3 fruit fly cellular contexts compared by ENCODE assay signal in the genomic region with DNA sequence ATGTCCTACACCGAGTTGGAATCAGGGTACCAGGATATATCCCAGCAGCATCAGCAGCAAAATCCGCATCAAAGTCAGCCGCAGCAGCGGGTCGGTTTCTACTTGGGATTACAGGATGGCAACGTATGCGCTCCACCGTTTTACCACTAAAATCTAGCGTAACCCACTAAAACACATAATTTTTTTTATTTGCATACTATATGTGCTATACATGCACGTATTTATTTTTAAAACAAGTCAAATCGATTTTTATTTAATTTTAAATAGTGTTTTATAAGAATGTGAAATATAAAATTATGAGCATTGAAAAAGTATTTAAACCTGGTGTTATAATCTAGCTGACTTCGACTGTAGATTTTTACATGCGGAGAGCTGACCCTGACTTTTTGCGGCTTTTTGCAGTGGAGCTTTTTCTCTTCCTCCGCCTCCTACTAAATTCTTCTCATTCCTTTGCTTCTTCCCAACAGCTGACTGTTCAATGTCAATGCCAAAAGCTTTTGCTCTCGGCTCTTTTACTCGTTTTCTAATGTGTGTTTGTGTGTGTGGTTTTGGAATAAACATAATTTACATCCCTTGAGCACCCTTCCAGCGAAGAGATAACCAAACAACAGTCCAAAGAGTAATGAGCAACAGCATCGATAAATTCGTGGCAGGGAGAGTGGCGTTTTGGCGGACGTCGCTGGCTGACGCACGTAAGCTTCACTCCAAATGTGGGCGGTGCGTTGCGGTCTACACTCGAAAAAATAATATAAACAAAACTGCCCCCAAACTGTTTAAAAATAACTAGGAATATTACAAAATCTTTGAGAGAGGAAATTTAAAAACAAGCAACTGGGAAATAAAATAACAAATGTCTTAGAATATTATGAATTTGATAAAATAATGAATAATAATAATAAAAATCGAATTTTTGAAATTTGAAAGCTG.
TF ChIP-seq lines count a peak whose summit lies in the region.

No protein-coding gene starts in this region.

TF ChIP-seq in whole organism, embryonic, 481 proteins besides CTCF, POLR2A, EP300 and RAD21 (continued from another document and continues in another):
- TF ChIP-seq CG15479 (GFP tag; optimal IDR thresholded peaks at IDR 0.05; lab: Kevin White, UChicago) (no peak), Jarid2 (GFP tag; optimal IDR thresholded peaks at IDR 0.05; lab: Kevin White, UChicago) (no peak), fd64A (GFP tag; optimal IDR thresholded peaks at IDR 0.05; lab: Kevin White, UChicago) (no peak), Mes4 (GFP tag; optimal IDR thresholded peaks at IDR 0.05; lab: Kevin White, UChicago) (no peak), lmd (GFP tag; IDR thresholded peaks at IDR 0.05; lab: Robert Waterston, UW) (peak; percentile 35; the same call in 1 of the 2 replicates), tgo (GFP tag; IDR thresholded peaks at IDR 0.05; lab: Robert Waterston, UW) (peak; percentile 59; the same call in 2 of the 3 replicates), CG9727 (GFP tag; optimal IDR thresholded peaks at IDR 0.05; lab: Kevin White, UChicago) (no peak), lov (optimal IDR thresholded peaks at IDR 0.05; lab: Kevin White, UChicago) (no peak), lov (GFP tag; IDR thresholded peaks at IDR 0.05; lab: Robert Waterston, UW) (no peak), Sry-β (GFP tag; optimal IDR thresholded peaks at IDR 0.05; lab: Kevin White, UChicago) (no peak), Vsx1 (GFP tag; optimal IDR thresholded peaks at IDR 0.05; lab: Kevin White, UChicago) (no peak), Chrac-16 (GFP tag; optimal IDR thresholded peaks at IDR 0.05; lab: Kevin White, UChicago) (no peak), CG17385 (GFP tag; optimal IDR thresholded peaks at IDR 0.05; lab: Kevin White, UChicago) (peak; percentile 25), Kr (GFP tag; optimal IDR thresholded peaks at IDR 0.05; lab: Kevin White, UChicago) (no peak), nau (GFP tag; optimal IDR thresholded peaks at IDR 0.05; lab: Kevin White, UChicago) (no peak), trem (tag; optimal IDR thresholded peaks at IDR 0.05; lab: Kevin White, UChicago) (no peak), CG3281 (GFP tag; optimal IDR thresholded peaks at IDR 0.05; lab: Kevin White, UChicago) (peak; percentile 68), Scr (GFP tag; IDR thresholded peaks at IDR 0.05; lab: Robert Waterston, UW; ENCODE audit: partially characterized antibody) (no peak), Awh (GFP tag; IDR thresholded peaks at IDR 0.05; lab: Robert Waterston, UW) (no peak), ems (GFP tag; optimal IDR thresholded peaks at IDR 0.05; lab: Kevin White, UChicago) (no peak), CG6272 (GFP tag; IDR thresholded peaks at IDR 0.05; lab: Robert Waterston, UW) (no peak), ap (GFP tag; IDR thresholded peaks at IDR 0.05; lab: Robert Waterston, UW) (no peak), Hand (GFP tag; optimal IDR thresholded peaks at IDR 0.05; lab: Kevin White, UChicago) (no peak), tap (tag; optimal IDR thresholded peaks at IDR 0.05; lab: Kevin White, UChicago) (no peak), CG13775 (GFP tag; optimal IDR thresholded peaks at IDR 0.05; lab: Kevin White, UChicago) (peak; percentile 38), CG13287 (GFP tag; IDR thresholded peaks at IDR 0.05; lab: Robert Waterston, UW; ENCODE audit: partially characterized antibody) (no peak; the same call in 1 of the 2 replicates), toy (GFP tag; IDR thresholded peaks at IDR 0.05; lab: Robert Waterston, UW) (no peak), gsb-n (tag; optimal IDR thresholded peaks at IDR 0.05; lab: Kevin White, UChicago) (no peak), Med (GFP tag; lab: Kevin White, UChicago) (peak; percentile 84), Bteb2 (GFP tag; optimal IDR thresholded peaks at IDR 0.05; lab: Kevin White, UChicago) (no peak), phol (tag; optimal IDR thresholded peaks at IDR 0.05; lab: Kevin White, UChicago) (peak; percentile 63), Ada2b (GFP tag; IDR thresholded peaks at IDR 0.05; lab: Robert Waterston, UW) (peak; percentile 52), Usf (GFP tag; optimal IDR thresholded peaks at IDR 0.05; lab: Kevin White, UChicago) (no peak), gcm2 (GFP tag; optimal IDR thresholded peaks at IDR 0.05; lab: Kevin White, UChicago) (no peak), CG32532 (GFP tag; IDR thresholded peaks at IDR 0.05; lab: Robert Waterston, UW) (peak; percentile 69), wek (GFP tag; optimal IDR thresholded peaks at IDR 0.05; lab: Kevin White, UChicago) (no peak), Adf1 (GFP tag; IDR thresholded peaks at IDR 0.05; lab: Robert Waterston, UW) (peak; percentile 39), fd3F (GFP tag; optimal IDR thresholded peaks at IDR 0.05; lab: Kevin White, UChicago) (no peak), btn (GFP tag; optimal IDR thresholded peaks at IDR 0.05; lab: Kevin White, UChicago) (no peak), dpn (GFP tag; optimal IDR thresholded peaks at IDR 0.05; lab: Kevin White, UChicago) (no peak), crp (GFP tag; optimal IDR thresholded peaks at IDR 0.05; lab: Kevin White, UChicago) (peak in 1 of 2 experiments; percentile 63), crc (GFP tag; optimal IDR thresholded peaks at IDR 0.05; lab: Kevin White, UChicago) (no peak)

TF ChIP-seq in whole organism, prepupa, 60 proteins besides CTCF, POLR2A, EP300 and RAD21 (continued from another document):
- TF ChIP-seq fd59A (GFP tag; optimal IDR thresholded peaks at IDR 0.05; lab: Kevin White, UChicago), result no peak
- peak; percentile 49 for TF ChIP-seq CG6854 (GFP tag; optimal IDR thresholded peaks at IDR 0.05; lab: Kevin White, UChicago)
- peak; percentile 25 for TF ChIP-seq CG34406 (GFP tag; optimal IDR thresholded peaks at IDR 0.05; lab: Kevin White, UChicago)
- TF ChIP-seq cyc (GFP tag; optimal IDR thresholded peaks at IDR 0.05; lab: Kevin White, UChicago), result no peak
- TF ChIP-seq achi (GFP tag; optimal IDR thresholded peaks at IDR 0.05; lab: Kevin White, UChicago), result peak; percentile 21
- no peak for TF ChIP-seq Hr38 (GFP tag; optimal IDR thresholded peaks at IDR 0.05; lab: Kevin White, UChicago)
- TF ChIP-seq lz (GFP tag; optimal IDR thresholded peaks at IDR 0.05; lab: Kevin White, UChicago), result peak; percentile 24
- TF ChIP-seq CG4318 (GFP tag; optimal IDR thresholded peaks at IDR 0.05; lab: Kevin White, UChicago), result no peak
- TF ChIP-seq CG10669 (GFP tag; optimal IDR thresholded peaks at IDR 0.05; lab: Kevin White, UChicago), result peak; percentile 31
- no peak for TF ChIP-seq net (GFP tag; optimal IDR thresholded peaks at IDR 0.05; lab: Kevin White, UChicago)
- peak; percentile 52 for TF ChIP-seq CG32006 (GFP tag; optimal IDR thresholded peaks at IDR 0.05; lab: Kevin White, UChicago)
- TF ChIP-seq fd85E (GFP tag; optimal IDR thresholded peaks at IDR 0.05; lab: Kevin White, UChicago), result no peak
- TF ChIP-seq CG16779 (tag; optimal IDR thresholded peaks at IDR 0.05; lab: Kevin White, UChicago), result no peak
- peak; percentile 12 for TF ChIP-seq CG11762 (GFP tag; optimal IDR thresholded peaks at IDR 0.05; lab: Kevin White, UChicago; ENCODE audit: insufficient read depth)
- no peak for TF ChIP-seq Sox102F (GFP tag; optimal IDR thresholded peaks at IDR 0.05; lab: Kevin White, UChicago)
- TF ChIP-seq CG1621 (tag; optimal IDR thresholded peaks at IDR 0.05; lab: Kevin White, UChicago), result no peak
- TF ChIP-seq Hr4 (GFP tag; optimal IDR thresholded peaks at IDR 0.05; lab: Kevin White, UChicago), result no peak
- no peak for TF ChIP-seq CG7368 (GFP tag; optimal IDR thresholded peaks at IDR 0.05; lab: Kevin White, UChicago)
- TF ChIP-seq Ets21C (GFP tag; optimal IDR thresholded peaks at IDR 0.05; lab: Kevin White, UChicago), result no peak
- peak; percentile 26 for TF ChIP-seq Eip75B (GFP tag; optimal IDR thresholded peaks at IDR 0.05; lab: Kevin White, UChicago)
- TF ChIP-seq CG11294 (GFP tag; IDR thresholded peaks at IDR 0.05; lab: Robert Waterston, UW), result no peak
- peak; percentile 37 for TF ChIP-seq CG10631 (GFP tag; optimal IDR thresholded peaks at IDR 0.05; lab: Kevin White, UChicago)
- TF ChIP-seq Eip93F (GFP tag; optimal IDR thresholded peaks at IDR 0.05; lab: Kevin White, UChicago), result no peak
- peak; percentile 37 for TF ChIP-seq CG15336 (GFP tag; IDR thresholded peaks at IDR 0.05; lab: Robert Waterston, UW)
- peak; percentile 3 for TF ChIP-seq Hr39 (GFP tag; optimal IDR thresholded peaks at IDR 0.05; lab: Kevin White, UChicago)
- peak; percentile 39 for TF ChIP-seq CG3919 (GFP tag; optimal IDR thresholded peaks at IDR 0.05; lab: Kevin White, UChicago)
- peak; percentile 56 for TF ChIP-seq esn (GFP tag; optimal IDR thresholded peaks at IDR 0.05; lab: Kevin White, UChicago)
- no peak for TF ChIP-seq Gug (GFP tag; IDR thresholded peaks at IDR 0.05; lab: Robert Waterston, UW)
- TF ChIP-seq CG8632 (GFP tag; optimal IDR thresholded peaks at IDR 0.05; lab: Kevin White, UChicago), result no peak
- peak; percentile 57 for TF ChIP-seq eg (GFP tag; IDR thresholded peaks at IDR 0.05; lab: Robert Waterston, UW)
- no peak for TF ChIP-seq ss (GFP tag; optimal IDR thresholded peaks at IDR 0.05; lab: Kevin White, UChicago)
- peak; percentile 86 for TF ChIP-seq svp (GFP tag; lab: Kevin White, UChicago)
- peak; percentile 88 for TF ChIP-seq Eip78C (GFP tag; lab: Kevin White, UChicago)
- peak; percentile 14 for TF ChIP-seq CG9139 (GFP tag; optimal IDR thresholded peaks at IDR 0.05; lab: Kevin White, UChicago)
- peak; percentile 22 for TF ChIP-seq Met (GFP tag; optimal IDR thresholded peaks at IDR 0.05; lab: Kevin White, UChicago)
- no peak for TF ChIP-seq vri (GFP tag; optimal IDR thresholded peaks at IDR 0.05; lab: Kevin White, UChicago)
- TF ChIP-seq CG3032 (tag; optimal IDR thresholded peaks at IDR 0.05; lab: Kevin White, UChicago), result peak; percentile 46
- no peak for TF ChIP-seq CG8319 (GFP tag; optimal IDR thresholded peaks at IDR 0.05; lab: Kevin White, UChicago)
- no peak for TF ChIP-seq Sox15 (GFP tag; optimal IDR thresholded peaks at IDR 0.05; lab: Kevin White, UChicago)
- TF ChIP-seq CG6808 (GFP tag; optimal IDR thresholded peaks at IDR 0.05; lab: Kevin White, UChicago), result peak; percentile 21
- peak; percentile 22 for TF ChIP-seq CG31627 (GFP tag; optimal IDR thresholded peaks at IDR 0.05; lab: Kevin White, UChicago)
- peak; percentile 34; the same call in 2 of the 3 replicates for TF ChIP-seq CG8119 (GFP tag; IDR thresholded peaks at IDR 0.05; lab: Robert Waterston, UW)

TF ChIP-seq in whole organism, wandering third instar larva, 38 proteins besides CTCF, POLR2A, EP300 and RAD21 (continued from another document):
- TF ChIP-seq lola (GFP tag; optimal IDR thresholded peaks at IDR 0.05; lab: Kevin White, UChicago), result no peak
TF ChIP-seq in whole organism, wandering third instar larva: peak in this region for 9.
